Fruit fly (Drosophila melanogaster): Measurements from ENCODE around the gene CG4022.

The CG4022 gene

DNA sequence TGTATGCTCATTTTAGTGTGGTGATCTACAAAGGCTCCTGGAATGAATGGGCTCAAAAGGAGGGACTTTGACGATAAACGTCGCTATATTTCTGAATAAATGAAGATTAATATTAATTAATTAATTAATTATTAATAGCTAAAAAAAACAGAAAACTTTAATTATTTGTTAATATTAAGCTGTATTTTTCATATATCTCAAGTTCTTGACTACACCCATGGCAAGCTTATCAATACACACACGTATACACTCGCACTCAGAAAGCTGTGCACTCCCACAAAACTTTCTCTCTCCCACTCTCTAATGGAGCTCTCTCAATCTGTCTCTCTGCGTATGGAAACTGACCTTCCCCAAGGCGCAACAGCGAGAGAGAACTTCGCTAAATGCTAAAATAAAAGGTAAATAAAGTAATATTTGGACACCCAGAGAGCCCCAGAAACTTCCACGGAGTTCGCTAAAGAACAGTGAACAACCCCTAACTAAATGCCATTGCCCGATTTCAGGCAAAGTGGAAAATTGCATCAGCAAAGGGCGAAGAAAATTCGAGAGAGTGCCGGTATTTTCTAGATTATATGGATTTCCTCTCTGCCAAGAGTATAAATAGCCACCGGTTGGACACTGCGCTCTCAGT is 37.1 kb downstream of the CG4022 start (continued):
- TF ChIP-seq Hr4 (GFP tag; optimal IDR thresholded peaks at IDR 0.05), result peak; percentile 84
- TF ChIP-seq CG6808 (GFP tag; optimal IDR thresholded peaks at IDR 0.05), result peak; percentile 72
- peak; percentile 84 for TF ChIP-seq Smox (GFP tag; optimal IDR thresholded peaks at IDR 0.05)
- peak; percentile 85 for TF ChIP-seq CG6163 (GFP tag; IDR thresholded peaks at IDR 0.05)
- peak; percentile 68 for TF ChIP-seq cyc (GFP tag; optimal IDR thresholded peaks at IDR 0.05)
- peak; percentile 53 for TF ChIP-seq CG9139 (GFP tag; optimal IDR thresholded peaks at IDR 0.05)
- peak; percentile 83 for TF ChIP-seq CG6276 (GFP tag; optimal IDR thresholded peaks at IDR 0.05)
- TF ChIP-seq Eip78C (GFP tag), result peak; percentile 94
- TF ChIP-seq CG10631 (GFP tag; optimal IDR thresholded peaks at IDR 0.05), result peak; percentile 83

dm6 chr3L:9372278-9372975 is 38.2 kb downstream of the CG4022 start, which contains the start of the genes Hsp67Bc, CG4456 and Hsp22:
Gene Hsp67Bc, minus strand, starts transcription at chr3L:9372497.
Gene CG4456, plus strand, starts transcription at chr3L:9372722.
Gene Hsp22, plus strand, starts transcription at chr3L:9372931.
- TF ChIP-seq cyc (GFP tag; optimal IDR thresholded peaks at IDR 0.05) (no peak), eg (GFP tag; IDR thresholded peaks at IDR 0.05) (0 out of 3 replicates have a peak, but pooled peaks have one; percentile 21), vri (GFP tag; optimal IDR thresholded peaks at IDR 0.05) (no peak), dsx (GFP tag; optimal IDR thresholded peaks at IDR 0.05; ENCODE audit: poor library complexity, severe bottlenecking) (peak; percentile 23), acj6 (GFP tag; optimal IDR thresholded peaks at IDR 0.05) (no peak), Eip78C (GFP tag) (peak; percentile 58), CG11294 (GFP tag; IDR thresholded peaks at IDR 0.05) (no peak), salr (GFP tag; optimal IDR thresholded peaks at IDR 0.05) (no peak), CG10669 (GFP tag; optimal IDR thresholded peaks at IDR 0.05) (no peak), Hr38 (GFP tag; optimal IDR thresholded peaks at IDR 0.05) (no peak), CG3032 (tag; optimal IDR thresholded peaks at IDR 0.05) (no peak), Eip75B (GFP tag; optimal IDR thresholded peaks at IDR 0.05) (peak; percentile 13), Sox14 (GFP tag; optimal IDR thresholded peaks at IDR 0.05) (peak; percentile 36), topi (GFP tag; optimal IDR thresholded peaks at IDR 0.05) (no peak), CG8632 (GFP tag; optimal IDR thresholded peaks at IDR 0.05) (no peak), svp (GFP tag) (peak; percentile 66), ss (GFP tag; optimal IDR thresholded peaks at IDR 0.05) (peak; percentile 50 to 53), Hr4 (GFP tag; optimal IDR thresholded peaks at IDR 0.05) (no peak), Eip93F (GFP tag; optimal IDR thresholded peaks at IDR 0.05) (no peak), fkh (GFP tag; optimal IDR thresholded peaks at IDR 0.05) (peak; percentile 60), CG6854 (GFP tag; optimal IDR thresholded peaks at IDR 0.05) (peak; percentile 18)

- TF ChIP-seq Sox15 (GFP tag; optimal IDR thresholded peaks at IDR 0.05) (no peak), CG3919 (GFP tag; optimal IDR thresholded peaks at IDR 0.05) (peak; percentile 43), CG8632 (GFP tag; optimal IDR thresholded peaks at IDR 0.05) (no peak), CG34406 (GFP tag; optimal IDR thresholded peaks at IDR 0.05) (no peak), CG11902 (GFP tag; optimal IDR thresholded peaks at IDR 0.05) (no peak), dsx (GFP tag; optimal IDR thresholded peaks at IDR 0.05; ENCODE audit: poor library complexity, severe bottlenecking) (no peak), CG6808 (GFP tag; optimal IDR thresholded peaks at IDR 0.05) (no peak), Smox (GFP tag; optimal IDR thresholded peaks at IDR 0.05) (no peak), Ets96B (tag; optimal IDR thresholded peaks at IDR 0.05) (peak; percentile 33), CG8319 (GFP tag; optimal IDR thresholded peaks at IDR 0.05) (no peak), svp (GFP tag) (peak; percentile 60), spab (GFP tag; optimal IDR thresholded peaks at IDR 0.05) (no peak), esn (GFP tag; optimal IDR thresholded peaks at IDR 0.05) (peak; percentile 55), CG11294 (GFP tag; IDR thresholded peaks at IDR 0.05) (no peak), Hr39 (GFP tag; optimal IDR thresholded peaks at IDR 0.05) (no peak), CG15336 (GFP tag; IDR thresholded peaks at IDR 0.05) (no peak), CG6792 (GFP tag; optimal IDR thresholded peaks at IDR 0.05) (no peak), CG6163 (GFP tag; IDR thresholded peaks at IDR 0.05) (no peak), CG8119 (GFP tag; IDR thresholded peaks at IDR 0.05) (peak; percentile 25; the same call in 1 of the 3 replicates), acj6 (GFP tag; optimal IDR thresholded peaks at IDR 0.05) (no peak), OdsH (GFP tag; optimal IDR thresholded peaks at IDR 0.05) (peak; percentile 47), CG31627 (GFP tag; optimal IDR thresholded peaks at IDR 0.05) (peak; percentile 17), Lpt (GFP tag; optimal IDR thresholded peaks at IDR 0.05) (no peak), lz (GFP tag; optimal IDR thresholded peaks at IDR 0.05) (peak; percentile 38), eg (GFP tag; IDR thresholded peaks at IDR 0.05) (no peak), net (GFP tag; optimal IDR thresholded peaks at IDR 0.05) (peak; percentile 14), CG11762 (GFP tag; optimal IDR thresholded peaks at IDR 0.05; ENCODE audit: insufficient read depth) (no peak)
These were observed 39.7 kb downstream of the CG4022 start, which contains the start of gene Fdx1 for dm6 chr3L:9370907-9371365. Gene Fdx1, minus strand, starts transcription at chr3L:9371238.
